Worm (Caenorhabditis elegans) whole organism, L4 larva: ENCODE results near the gene ife-3.

Experiments used
- D1046.2 ChIP-seq: fragments of 200-800 bp; sonication (Bioruptor generic); IDR thresholded peaks from 2 replicates; pipeline ENCODE4 v1.3.6; 2022; ENCODE audit warnings: missing genetic modification characterization, missing compliant biosample characterization
- F37D6.2 ChIP-seq: sonication (generic microtip); optimal IDR thresholded peaks from 2 replicates; lab custom pipeline; 2016; ENCODE audit warnings: mild to moderate bottlenecking, missing genetic modification characterization, missing compliant biosample characterization
- F49E8.2 ChIP-seq: sonication (generic microtip); optimal IDR thresholded peaks from 2 replicates; lab custom pipeline; 2016; ENCODE audit warnings: missing compliant biosample characterization, mild to moderate bottlenecking, missing genetic modification characterization, borderline replicate concordance
- T20F7.1 ChIP-seq: fragments of 200-800 bp; sonication (Bioruptor generic); optimal IDR thresholded peaks from 2 replicates; lab custom pipeline; 2018; ENCODE audit warnings: mild to moderate bottlenecking, missing genetic modification characterization, missing compliant biosample characterization
- T26A8.4 ChIP-seq: fragments of 200-800 bp; sonication (Bioruptor generic); IDR thresholded peaks from 2 replicates; pipeline ENCODE4 v1.3.6; 2022; ENCODE audit warnings: missing genetic modification characterization, missing compliant biosample characterization
- Y48G9A.11 ChIP-seq: fragments of 200-800 bp; sonication (Bioruptor generic); IDR thresholded peaks from 2 replicates; pipeline ENCODE4 v1.3.6; 2022; ENCODE audit warnings: missing genetic modification reagents, missing genetic modification characterization, missing compliant biosample characterization
- ZK337.2 ChIP-seq: fragments of 200-800 bp; sonication (Bioruptor generic); IDR thresholded peaks from 2 replicates; pipeline ENCODE4 v1.3.6; 2022; ENCODE audit warnings: missing genetic modification reagents, missing genetic modification characterization, missing compliant biosample characterization
- aly-2 ChIP-seq: sonication (generic microtip); optimal IDR thresholded peaks from 2 replicates; lab custom pipeline; 2018; ENCODE audit warnings: missing biosample characterization, missing genetic modification characterization
- ama-1 ChIP-seq: fragments of 150-350 bp; optimal IDR thresholded peaks from 2 replicates; lab custom pipeline; 2014; ENCODE audit warnings: inconsistent platforms, mixed read lengths
- ceh-32 ChIP-seq: sonication (generic microtip); optimal IDR thresholded peaks from 2 replicates; lab custom pipeline; 2016; ENCODE audit warnings: mild to moderate bottlenecking, missing genetic modification characterization, missing compliant biosample characterization; ENCODE audit not compliant: poor library complexity
- ceh-62 ChIP-seq: sonication (generic microtip); optimal IDR thresholded peaks from 2 replicates; lab custom pipeline; 2017; ENCODE audit warnings: missing biosample characterization, missing genetic modification characterization
- ceh-82 ChIP-seq: sonication (generic microtip); optimal IDR thresholded peaks from 2 replicates; lab custom pipeline; 2017; ENCODE audit warnings: missing biosample characterization, missing genetic modification characterization
- ces-1 ChIP-seq: fragments of 150-350 bp; sonication (generic microtip); optimal IDR thresholded peaks from 4 replicates; lab custom pipeline; 2014; ENCODE audit warnings: missing biosample characterization, missing genetic modification reagents, missing genetic modification characterization
- daf-8 ChIP-seq: fragments of 200-800 bp; sonication (Bioruptor generic); IDR thresholded peaks from 2 replicates; pipeline ENCODE4 v1.3.6; 2022; ENCODE audit warnings: missing genetic modification characterization, missing compliant biosample characterization
- dpl-1 ChIP-seq: fragments of 150-350 bp; optimal IDR thresholded peaks from 2 replicates; lab custom pipeline; 2014; ENCODE audit warnings: missing biosample characterization, missing genetic modification reagents, missing genetic modification characterization
- duxl-1 ChIP-seq: sonication (generic microtip); optimal IDR thresholded peaks from 2 replicates; lab custom pipeline; 2016; ENCODE audit warnings: mild to moderate bottlenecking, missing genetic modification characterization, moderate library complexity, missing compliant biosample characterization; ENCODE audit not compliant: poor library complexity
- fkh-10 ChIP-seq: fragments of 150-350 bp; optimal IDR thresholded peaks from 2 replicates; lab custom pipeline; 2014; ENCODE audit warnings: missing biosample characterization, missing genetic modification reagents, missing genetic modification characterization
- fos-1 ChIP-seq: fragments of 150-350 bp; optimal IDR thresholded peaks from 2 replicates; lab custom pipeline; 2014; ENCODE audit warnings: missing biosample characterization, missing genetic modification characterization
- gei-8 ChIP-seq: fragments of 200-800 bp; sonication (Bioruptor generic); optimal IDR thresholded peaks from 2 replicates; lab custom pipeline; 2018; ENCODE audit warnings: mild to moderate bottlenecking, missing genetic modification characterization, missing compliant biosample characterization
- hlh-11 ChIP-seq: fragments of 200-800 bp; sonication (Bioruptor generic); optimal IDR thresholded peaks from 2 replicates; lab custom pipeline; 2018; ENCODE audit warnings: mild to moderate bottlenecking, missing genetic modification characterization, missing compliant biosample characterization
- hmg-1.1 ChIP-seq: fragments of 200-800 bp; sonication (Bioruptor generic); IDR thresholded peaks from 2 replicates; pipeline ENCODE4 v1.3.6; 2022; ENCODE audit warnings: missing genetic modification reagents, missing genetic modification characterization, missing compliant biosample characterization
- lim-7 ChIP-seq: fragments of 200-800 bp; sonication (Bioruptor generic); IDR thresholded peaks from 2 replicates; pipeline ENCODE4 v1.3.6; 2022; ENCODE audit warnings: missing genetic modification characterization, missing compliant biosample characterization
- lin-13 ChIP-seq: fragments of 150-350 bp; optimal IDR thresholded peaks from 2 replicates; lab custom pipeline; 2014; ENCODE audit warnings: missing biosample characterization, missing genetic modification reagents, missing genetic modification characterization
- lin-15B ChIP-seq: fragments of 150-350 bp; sonication (generic microtip); optimal IDR thresholded peaks from 3 replicates; lab custom pipeline; 2014; ENCODE audit warnings: missing biosample characterization, missing genetic modification characterization
- lin-29 ChIP-seq: fragments of 200-800 bp; sonication (Bioruptor generic); IDR thresholded peaks from 2 replicates; pipeline ENCODE4 v1.3.6; 2022; ENCODE audit warnings: missing genetic modification reagents, missing genetic modification characterization, missing compliant biosample characterization
- lin-38 ChIP-seq: fragments of 200-800 bp; sonication (Bioruptor generic); IDR thresholded peaks from 2 replicates; pipeline ENCODE4 v1.3.6; 2022; ENCODE audit warnings: missing genetic modification reagents, missing genetic modification characterization, missing compliant biosample characterization
- lin-39 ChIP-seq: fragments of 150-350 bp; optimal IDR thresholded peaks from 2 replicates; lab custom pipeline; 2014; ENCODE audit warnings: missing biosample characterization, missing genetic modification reagents, missing genetic modification characterization
- lsy-2 ChIP-seq, 2 experiments: fragments of 150-350 bp in 1 of 2; sonication (generic microtip) in 1 of 2; optimal IDR thresholded peaks; 2 replicates each; lab custom pipeline; 2014 to 2017; ENCODE audit warnings: missing biosample characterization in 2 of 2, missing genetic modification characterization in 2 of 2
- madf-5 ChIP-seq, 2 experiments: fragments of 200-800 bp; sonication (Bioruptor generic); IDR thresholded peaks; 2 replicates each; pipeline ENCODE4 v1.3.6; 2022; ENCODE audit warnings: missing compliant biosample characterization in 2 of 2, missing genetic modification characterization in 2 of 2
- madf-9 ChIP-seq: fragments of 200-800 bp; sonication (Bioruptor generic); conservative IDR thresholded peaks from 2 replicates; pipeline ENCODE4 v1.3.6; 2022; ENCODE audit warnings: missing genetic modification reagents, missing genetic modification characterization, missing compliant biosample characterization
- mdl-1 ChIP-seq, 2 experiments: fragments of 150-350 bp in 1 of 2; sonication (generic microtip) in 1 of 2; optimal IDR thresholded peaks; 2 replicates each; lab custom pipeline; 2014 to 2017; ENCODE audit warnings: missing biosample characterization in 2 of 2, missing genetic modification characterization in 2 of 2
- mep-1 ChIP-seq: fragments of 150-350 bp; sonication (generic microtip); optimal IDR thresholded peaks from 3 replicates; lab custom pipeline; 2014; ENCODE audit warnings: missing biosample characterization, missing genetic modification characterization
- mes-2 ChIP-seq: sonication (generic microtip); optimal IDR thresholded peaks from 2 replicates; lab custom pipeline; 2016; ENCODE audit warnings: missing genotype, mild to moderate bottlenecking, missing genetic modification characterization, missing compliant biosample characterization; ENCODE audit not compliant: poor library complexity, severe bottlenecking
- nhr-102 ChIP-seq: sonication (generic microtip); optimal IDR thresholded peaks from 2 replicates; lab custom pipeline; 2016; ENCODE audit warnings: mild to moderate bottlenecking, missing genetic modification characterization, moderate library complexity, missing compliant biosample characterization
- nhr-11 ChIP-seq: fragments of 150-350 bp; optimal IDR thresholded peaks from 2 replicates; lab custom pipeline; 2014; ENCODE audit warnings: missing biosample characterization, missing genetic modification characterization
- nhr-111 ChIP-seq: fragments of 200-800 bp; sonication (Bioruptor generic); optimal IDR thresholded peaks from 2 replicates; lab custom pipeline; 2018; ENCODE audit warnings: mild to moderate bottlenecking, missing genetic modification characterization, missing compliant biosample characterization
- nhr-76 ChIP-seq: fragments of 150-350 bp; optimal IDR thresholded peaks from 2 replicates; lab custom pipeline; 2014; ENCODE audit warnings: missing biosample characterization, missing genetic modification characterization
- nhr-77 ChIP-seq: fragments of 150-350 bp; optimal IDR thresholded peaks from 2 replicates; lab custom pipeline; 2014; ENCODE audit warnings: missing biosample characterization, missing genetic modification characterization
- php-3 ChIP-seq: fragments of 200-800 bp; sonication (Bioruptor generic); IDR thresholded peaks from 2 replicates; pipeline ENCODE4 v1.3.6; 2022; ENCODE audit warnings: missing genetic modification reagents, missing genetic modification characterization, missing compliant biosample characterization
- pqm-1 ChIP-seq: sonication (generic microtip); optimal IDR thresholded peaks from 2 replicates; lab custom pipeline; 2017; ENCODE audit warnings: missing biosample characterization, missing genetic modification characterization
- rbr-2 ChIP-seq: sonication (generic microtip); optimal IDR thresholded peaks from 2 replicates; lab custom pipeline; 2016; ENCODE audit warnings: missing genotype, missing genetic modification characterization, missing compliant biosample characterization
- tag-97 ChIP-seq: fragments of 200-800 bp; sonication (Bioruptor generic); IDR thresholded peaks from 2 replicates; pipeline ENCODE4 v1.3.6; 2022; ENCODE audit warnings: missing genetic modification characterization, missing compliant biosample characterization
- tra-1 ChIP-seq: fragments of 200-800 bp; sonication (Bioruptor generic); IDR thresholded peaks from 2 replicates; pipeline ENCODE4 v1.3.6; 2022; ENCODE audit warnings: missing genetic modification reagents, missing genetic modification characterization, missing compliant biosample characterization
- unc-62 ChIP-seq, 3 experiments: fragments of 150-350 bp in 1 of 3; sonication (generic microtip); optimal IDR thresholded peaks in 2 of 3; peaks in 1 of 3; 1 replicate in 1 of 3; 2 replicates in 2 of 3; lab custom pipeline; 2014 to 2017; ENCODE audit warnings: missing biosample characterization in 3 of 3, missing genetic modification characterization in 3 of 3, missing genetic modification reagents in 3 of 3, missing genotype in 1 of 3
- vab-7 ChIP-seq: fragments of 200-800 bp; sonication (Bioruptor generic); IDR thresholded peaks from 2 replicates; pipeline ENCODE4 v1.3.6; 2022; ENCODE audit warnings: missing genetic modification reagents, missing genetic modification characterization, missing compliant biosample characterization
- ztf-11 ChIP-seq: fragments of 150-350 bp; optimal IDR thresholded peaks from 2 replicates; lab custom pipeline; 2014; ENCODE audit warnings: missing biosample characterization, missing genetic modification characterization
- ztf-7 ChIP-seq: fragments of 150-350 bp; optimal IDR thresholded peaks from 2 replicates; lab custom pipeline; 2014; ENCODE audit warnings: missing biosample characterization, missing genetic modification characterization

ife-3 gene

ce11 chrV:11708-12107 lies 4.1 kb upstream of the ife-3 start:
- no peak for TF ChIP-seq ztf-11 (tag; lab: Kevin White, UChicago)
- TF ChIP-seq F37D6.2 (tag; lab: Kevin White, UChicago) = no peak
- no peak for TF ChIP-seq pqm-1 (tag; lab: Kevin White, UChicago)
- no peak for TF ChIP-seq vab-7 (GFP tag; lab: Robert Waterston, UW)
- no peak for TF ChIP-seq dpl-1 (GFP tag; lab: Kevin White, UChicago)
- no peak for TF ChIP-seq lin-15B (tag; lab: Kevin White, UChicago)
- no peak for TF ChIP-seq mep-1
- TF ChIP-seq lim-7 (GFP tag; lab: Robert Waterston, UW) = no peak
- no peak for TF ChIP-seq T26A8.4 (GFP tag; lab: Robert Waterston, UW)
- no peak for TF ChIP-seq gei-8 (GFP tag; lab: Kevin White, UChicago)
- TF ChIP-seq unc-62 (GFP tag; optimal IDR thresholded peaks at IDR 0.05 in 1 of 2; lab: Kevin White, UChicago) = no peak
- TF ChIP-seq unc-62 (tag; optimal IDR thresholded peaks at IDR 0.05; lab: Kevin White, UChicago) = no peak
- TF ChIP-seq ceh-32 (tag; lab: Kevin White, UChicago) = no peak
- no peak for TF ChIP-seq tag-97 (GFP tag; lab: Robert Waterston, UW)
- TF ChIP-seq ceh-62 (tag; lab: Kevin White, UChicago) = no peak
- no peak for TF ChIP-seq D1046.2 (GFP tag; lab: Robert Waterston, UW)
- no peak for TF ChIP-seq fos-1 (tag; lab: Kevin White, UChicago)
- TF ChIP-seq nhr-76 (tag; lab: Kevin White, UChicago) = no peak
- TF ChIP-seq nhr-111 = no peak
- no peak for TF ChIP-seq madf-9 (GFP tag; lab: Robert Waterston, UW)
- TF ChIP-seq nhr-11 = no peak
- TF ChIP-seq, all 104 proteins: peak for 0

ce11 chrV:11158-11557 lies 3.5 kb upstream of the ife-3 start:
- no peak for TF ChIP-seq rbr-2
- no peak for TF ChIP-seq php-3 (GFP tag; lab: Robert Waterston, UW)
- TF ChIP-seq lin-13 (GFP tag; lab: Kevin White, UChicago) = no peak
- peak; percentile 72 for TF ChIP-seq fkh-10 (GFP tag; lab: Kevin White, UChicago)
- TF ChIP-seq Y48G9A.11 (GFP tag; lab: Robert Waterston, UW) = no peak
- TF ChIP-seq unc-62 (GFP tag; optimal IDR thresholded peaks at IDR 0.05 in 1 of 2; lab: Kevin White, UChicago) = peak in 1 of 2 experiments; percentile 12
- TF ChIP-seq unc-62 (tag; optimal IDR thresholded peaks at IDR 0.05; lab: Kevin White, UChicago) = no peak
- TF ChIP-seq T26A8.4 (GFP tag; lab: Robert Waterston, UW) = no peak
- TF ChIP-seq lsy-2 (tag; optimal IDR thresholded peaks at IDR 0.05; lab: Kevin White, UChicago) = peak in 1 of 2 experiments; percentile 24
- TF ChIP-seq aly-2 (tag; lab: Kevin White, UChicago) = no peak
- no peak for TF ChIP-seq mdl-1 (tag; optimal IDR thresholded peaks at IDR 0.05; lab: Kevin White, UChicago)
- no peak for TF ChIP-seq hlh-11 (tag; lab: Kevin White, UChicago)
- TF ChIP-seq ama-1 (lab: Kevin White, UChicago) = no peak
- TF ChIP-seq ZK337.2 = no peak
- no peak for TF ChIP-seq lin-39
- peak; percentile 20; the same call in 1 of the 2 replicates for TF ChIP-seq lin-38 (GFP tag; lab: Robert Waterston, UW)
- no peak for TF ChIP-seq duxl-1 (tag; lab: Kevin White, UChicago)
- TF ChIP-seq ces-1 (GFP tag; lab: Kevin White, UChicago) = peak; percentile 55

ce11 chrV:8716-9246 lies 1.2 kb upstream of the ife-3 start, which contains the start of gene B0348.10:
Gene B0348.10 (minus strand): TSS chrV:8739.
- TF ChIP-seq nhr-102 (peak; percentile 20), unc-62 (GFP tag; optimal IDR thresholded peaks at IDR 0.05 in 1 of 2; lab: Kevin White, UChicago) (peak in 1 of 2 experiments; percentile 97), unc-62 (tag; optimal IDR thresholded peaks at IDR 0.05; lab: Kevin White, UChicago) (no peak), lin-29 (no peak), madf-9 (GFP tag; lab: Robert Waterston, UW) (peak; percentile 43; the same call in 1 of the 2 replicates), ztf-7 (tag; lab: Kevin White, UChicago) (no peak), aly-2 (tag; lab: Kevin White, UChicago) (no peak), tra-1 (GFP tag; lab: Robert Waterston, UW) (no peak), T20F7.1 (GFP tag; lab: Kevin White, UChicago) (no peak), nhr-77 (tag; lab: Kevin White, UChicago) (peak; percentile 49), mep-1 (peak; percentile 78), ceh-82 (tag; lab: Kevin White, UChicago) (no peak), rbr-2 (peak; percentile 90), php-3 (GFP tag; lab: Robert Waterston, UW) (no peak), F49E8.2 (tag; lab: Kevin White, UChicago) (no peak), daf-8 (GFP tag; lab: Robert Waterston, UW) (0 out of 2 replicates have a peak, but pooled peaks have one; percentile 32), hmg-1.1 (GFP tag; lab: Robert Waterston, UW) (peak; percentile 86), gei-8 (GFP tag; lab: Kevin White, UChicago) (no peak), madf-5 (GFP tag; IDR thresholded peaks at IDR 0.05; lab: Robert Waterston, UW) (no peak), mes-2 (tag; lab: Kevin White, UChicago) (peak; percentile 61)
